Fruit fly (Drosophila melanogaster) whole organism, embryonic: Measurements from ENCODE around the gene Eig71Eg.

Source experiments
- Adf1 ChIP-seq: fragments of 200-800 bp; sonication (Bioruptor generic); IDR thresholded peaks from 2 replicates; pipeline ENCODE4 v1.3.6; 2022; ENCODE audit warnings: missing biosample characterization, missing genetic modification characterization
- Antp ChIP-seq: fragments of 200-800 bp; sonication (Bioruptor generic); optimal IDR thresholded peaks from 3 replicates; lab custom pipeline; 2016; ENCODE audit warnings: missing biosample characterization, missing genetic modification characterization
- Asciz ChIP-seq: fragments of 200-800 bp; sonication (Bioruptor generic); optimal IDR thresholded peaks from 2 replicates; lab custom pipeline; 2017; ENCODE audit warnings: missing biosample characterization, mild to moderate bottlenecking, missing genetic modification characterization, missing genetic modification reagents
- Atf3 ChIP-seq: fragments of 200-800 bp; sonication (Bioruptor generic); optimal IDR thresholded peaks from 3 replicates; lab custom pipeline; 2016; ENCODE audit warnings: missing biosample characterization, missing genetic modification characterization
- Bteb2 ChIP-seq: fragments of 200-800 bp; sonication (Bioruptor generic); optimal IDR thresholded peaks from 2 replicates; lab custom pipeline; 2016; ENCODE audit warnings: missing biosample characterization, missing genetic modification characterization
- CG10274 ChIP-seq: fragments of 200-800 bp; sonication (Bioruptor generic); optimal IDR thresholded peaks from 3 replicates; lab custom pipeline; 2017; ENCODE audit warnings: missing biosample characterization, mild to moderate bottlenecking, missing genetic modification characterization
- CG10431 ChIP-seq: fragments of 200-800 bp; sonication (Bioruptor generic); optimal IDR thresholded peaks from 3 replicates; lab custom pipeline; 2018; ENCODE audit warnings: missing biosample characterization, mild to moderate bottlenecking, missing genetic modification characterization
- CG11085 ChIP-seq: fragments of 200-800 bp; sonication (Bioruptor generic); IDR thresholded peaks from 2 replicates; pipeline ENCODE4 v1.3.6; 2022; ENCODE audit warnings: missing biosample characterization, missing genetic modification characterization
- CG12071 ChIP-seq: fragments of 200-800 bp; sonication (Bioruptor generic); optimal IDR thresholded peaks from 3 replicates; lab custom pipeline; 2018; ENCODE audit warnings: missing biosample characterization, mild to moderate bottlenecking, missing genetic modification characterization
- CG13624 ChIP-seq: fragments of 200-800 bp; sonication (Bioruptor generic); optimal IDR thresholded peaks from 2 replicates; lab custom pipeline; 2016; ENCODE audit warnings: missing biosample characterization, missing genetic modification characterization
- CG15073 ChIP-seq: fragments of 200-800 bp; sonication (Bioruptor generic); optimal IDR thresholded peaks from 2 replicates; lab custom pipeline; 2016; ENCODE audit warnings: missing biosample characterization, missing genetic modification characterization
- CG16815 ChIP-seq: fragments of 200-800 bp; sonication (Bioruptor generic); optimal IDR thresholded peaks from 3 replicates; lab custom pipeline; 2017; ENCODE audit warnings: missing biosample characterization, mild to moderate bottlenecking, missing genetic modification characterization
- CG17385 ChIP-seq: fragments of 200-800 bp; sonication (Bioruptor generic); optimal IDR thresholded peaks from 3 replicates; lab custom pipeline; 2018; ENCODE audit warnings: missing biosample characterization, mild to moderate bottlenecking, missing genetic modification characterization
- CG2202 ChIP-seq: fragments of 200-800 bp; sonication (Bioruptor generic); optimal IDR thresholded peaks from 2 replicates; lab custom pipeline; 2018; ENCODE audit warnings: missing biosample characterization, mild to moderate bottlenecking, missing genetic modification characterization
- CG31441 ChIP-seq: fragments of 200-800 bp; sonication (Bioruptor generic); IDR thresholded peaks from 2 replicates; pipeline ENCODE4 v1.3.6; 2022; ENCODE audit warnings: missing biosample characterization, missing genetic modification characterization
- CG3838 ChIP-seq: fragments of 200-800 bp; sonication (Bioruptor generic); optimal IDR thresholded peaks from 3 replicates; lab custom pipeline; 2016; ENCODE audit warnings: missing biosample characterization, missing genetic modification characterization
- CG4854 ChIP-seq: fragments of 200-800 bp; sonication (Bioruptor generic); optimal IDR thresholded peaks from 2 replicates; lab custom pipeline; 2016; ENCODE audit warnings: missing biosample characterization, missing genetic modification characterization, inconsistent platforms
- CG5245 ChIP-seq: fragments of 200-800 bp; sonication (Bioruptor generic); optimal IDR thresholded peaks from 3 replicates; lab custom pipeline; 2016; ENCODE audit warnings: missing biosample characterization, missing genetic modification characterization
- CG6813 ChIP-seq: fragments of 200-800 bp; sonication (Bioruptor generic); optimal IDR thresholded peaks from 2 replicates; lab custom pipeline; 2017; ENCODE audit warnings: missing biosample characterization, missing genetic modification characterization, mild to moderate bottlenecking, moderate library complexity, missing genetic modification reagents
- CG9932 ChIP-seq: fragments of 200-800 bp; sonication (Bioruptor generic); IDR thresholded peaks from 2 replicates; pipeline ENCODE4 v1.3.6; 2022; ENCODE audit warnings: missing biosample characterization, missing genetic modification characterization
- CHES-1-like ChIP-seq: fragments of 200-800 bp; sonication (Bioruptor generic); optimal IDR thresholded peaks from 2 replicates; lab custom pipeline; 2016; ENCODE audit warnings: missing biosample characterization, missing genetic modification characterization
- Hand ChIP-seq: fragments of 200-800 bp; sonication (Bioruptor generic); optimal IDR thresholded peaks from 2 replicates; lab custom pipeline; 2017; ENCODE audit warnings: mild to moderate bottlenecking, missing biosample characterization, missing genetic modification reagents, missing genetic modification characterization
- Hr3 ChIP-seq: fragments of 200-800 bp; sonication (Bioruptor generic); optimal IDR thresholded peaks from 3 replicates; lab custom pipeline; 2016; ENCODE audit warnings: missing biosample characterization, missing genetic modification characterization
- Jarid2 ChIP-seq: fragments of 200-800 bp; sonication (Bioruptor generic); optimal IDR thresholded peaks from 3 replicates; lab custom pipeline; 2017; ENCODE audit warnings: mild to moderate bottlenecking, missing biosample characterization, missing genetic modification reagents, missing genetic modification characterization
- NK7.1 ChIP-seq: fragments of 200-800 bp; sonication (Bioruptor generic); optimal IDR thresholded peaks from 3 replicates; lab custom pipeline; 2016; ENCODE audit warnings: missing biosample characterization, missing genetic modification characterization
- Opbp ChIP-seq: fragments of 200-800 bp; sonication (Bioruptor generic); IDR thresholded peaks from 3 replicates; pipeline ENCODE4 v1.3.6; 2022; ENCODE audit warnings: missing biosample characterization, missing genetic modification characterization; ENCODE audit not compliant: partially characterized antibody
- PHDP ChIP-seq: fragments of 200-800 bp; sonication (Bioruptor generic); optimal IDR thresholded peaks from 3 replicates; lab custom pipeline; 2018; ENCODE audit warnings: missing biosample characterization, mild to moderate bottlenecking, missing genetic modification characterization, moderate library complexity
- Sox100B ChIP-seq: fragments of 200-800 bp; sonication (Bioruptor generic); optimal IDR thresholded peaks from 3 replicates; lab custom pipeline; 2018; ENCODE audit warnings: missing biosample characterization, mild to moderate bottlenecking, missing genetic modification characterization
- TFAM ChIP-seq: fragments of 200-800 bp; sonication (Bioruptor generic); optimal IDR thresholded peaks from 2 replicates; lab custom pipeline; 2017; ENCODE audit warnings: missing biosample characterization, missing genetic modification characterization, inconsistent platforms
- YL-1 ChIP-seq: fragments of 200-800 bp; sonication (Bioruptor generic); optimal IDR thresholded peaks from 3 replicates; lab custom pipeline; 2017; ENCODE audit warnings: missing biosample characterization, mild to moderate bottlenecking, missing genetic modification characterization
- ac ChIP-seq: fragments of 200-800 bp; sonication (Bioruptor generic); optimal IDR thresholded peaks from 3 replicates; lab custom pipeline; 2017; ENCODE audit warnings: missing biosample characterization, mild to moderate bottlenecking, missing genetic modification characterization
- ara ChIP-seq: fragments of 200-800 bp; sonication (Bioruptor generic); IDR thresholded peaks from 2 replicates; pipeline ENCODE4 v1.3.6; 2022; ENCODE audit warnings: missing biosample characterization, missing genetic modification characterization
- bigmax ChIP-seq: fragments of 200-800 bp; sonication (Bioruptor generic); optimal IDR thresholded peaks from 2 replicates; lab custom pipeline; 2018; ENCODE audit warnings: missing biosample characterization, mild to moderate bottlenecking, missing genetic modification characterization
- crol ChIP-seq: fragments of 200-800 bp; sonication (Bioruptor generic); IDR thresholded peaks from 2 replicates; pipeline ENCODE4 v1.3.6; 2022; ENCODE audit warnings: missing biosample characterization, missing genetic modification characterization
- cwo ChIP-seq: fragments of 200-800 bp; sonication (Bioruptor generic); optimal IDR thresholded peaks from 3 replicates; lab custom pipeline; 2017; ENCODE audit warnings: missing biosample characterization, missing genetic modification characterization, mild to moderate bottlenecking, moderate library complexity, missing genetic modification reagents
- dmrt11E ChIP-seq: fragments of 200-800 bp; sonication (Bioruptor generic); optimal IDR thresholded peaks from 3 replicates; lab custom pipeline; 2018; ENCODE audit warnings: missing biosample characterization, mild to moderate bottlenecking, missing genetic modification characterization, moderate library complexity
- emc ChIP-seq: fragments of 200-800 bp; sonication (Bioruptor generic); optimal IDR thresholded peaks from 2 replicates; lab custom pipeline; 2016; ENCODE audit warnings: missing biosample characterization, missing genetic modification characterization
- eve ChIP-seq, 2 experiments: fragments of >200 bp; optimal IDR thresholded peaks; 2 replicates each; lab custom pipeline; 2017; ENCODE audit warnings: missing biosample characterization in 2 of 2, missing genetic modification characterization in 2 of 2
- fu2 ChIP-seq: fragments of 200-800 bp; sonication (Bioruptor generic); optimal IDR thresholded peaks from 2 replicates; lab custom pipeline; 2016; ENCODE audit warnings: missing biosample characterization, missing genetic modification characterization
- gsb ChIP-seq: fragments of 200-800 bp; sonication (Bioruptor generic); IDR thresholded peaks from 2 replicates; pipeline ENCODE4 v1.3.6; 2022; ENCODE audit warnings: missing biosample characterization, missing genetic modification characterization
- h ChIP-seq: fragments of >200 bp; optimal IDR thresholded peaks from 2 replicates; lab custom pipeline; 2017
- ind ChIP-seq: fragments of 200-800 bp; sonication (Bioruptor generic); optimal IDR thresholded peaks from 3 replicates; lab custom pipeline; 2016; ENCODE audit warnings: missing biosample characterization, missing genetic modification characterization
- kah ChIP-seq: fragments of 200-800 bp; sonication (Bioruptor generic); optimal IDR thresholded peaks from 2 replicates; lab custom pipeline; 2018; ENCODE audit warnings: missing biosample characterization, mild to moderate bottlenecking, missing genetic modification characterization
- ken ChIP-seq: fragments of 200-800 bp; sonication (Bioruptor generic); IDR thresholded peaks from 3 replicates; pipeline ENCODE4 v1.3.6; 2022; ENCODE audit warnings: missing biosample characterization, missing genetic modification characterization
- peb ChIP-seq: fragments of 200-800 bp; sonication (Bioruptor generic); IDR thresholded peaks from 2 replicates; pipeline ENCODE4 v1.3.6; 2022; ENCODE audit warnings: missing biosample characterization, missing genetic modification characterization
- psq ChIP-seq: fragments of 200-800 bp; sonication (Bioruptor generic); optimal IDR thresholded peaks from 2 replicates; lab custom pipeline; 2017; ENCODE audit warnings: missing biosample characterization, missing genetic modification characterization
- row ChIP-seq: fragments of 200-800 bp; sonication (Bioruptor generic); IDR thresholded peaks from 3 replicates; pipeline ENCODE4 v1.3.6; 2022; ENCODE audit warnings: missing biosample characterization, missing genetic modification characterization
- run ChIP-seq: fragments of 200-800 bp; sonication (Bioruptor generic); optimal IDR thresholded peaks from 3 replicates; lab custom pipeline; 2018; ENCODE audit warnings: missing biosample characterization, mild to moderate bottlenecking, missing genetic modification characterization
- slp2 ChIP-seq: fragments of 200-800 bp; sonication (Bioruptor generic); optimal IDR thresholded peaks from 2 replicates; lab custom pipeline; 2016; ENCODE audit warnings: missing biosample characterization, missing genetic modification characterization
- tll ChIP-seq, 2 experiments: fragments of 200-800 bp in 1 of 2; fragments of >200 bp in 1 of 2; sonication (Bioruptor generic) in 1 of 2; optimal IDR thresholded peaks; 2 replicates each; lab custom pipeline; 2017 to 2019; ENCODE audit warnings: missing biosample characterization in 2 of 2, missing genetic modification characterization in 2 of 2, mild to moderate bottlenecking in 1 of 2, moderate library complexity in 1 of 2
- vnd ChIP-seq: fragments of 200-800 bp; sonication (Bioruptor generic); IDR thresholded peaks from 3 replicates; pipeline ENCODE4 v1.3.6; 2022; ENCODE audit warnings: missing biosample characterization, missing genetic modification characterization; ENCODE audit not compliant: partially characterized antibody
- zen ChIP-seq: fragments of 200-800 bp; sonication (Bioruptor generic); optimal IDR thresholded peaks from 3 replicates; lab custom pipeline; 2018; ENCODE audit warnings: missing biosample characterization, mild to moderate bottlenecking, missing genetic modification characterization, moderate library complexity

Gene Eig71Eg

dm6 chr3L:15675111-15675510, 17.7 kb downstream of the Eig71Eg start (continued):
- no peak for TF ChIP-seq fu2 (GFP tag; lab: Kevin White, UChicago)
- TF ChIP-seq peb (GFP tag; lab: Robert Waterston, UW): 0 out of 2 replicates have a peak, but pooled peaks have one; percentile 35
- TF ChIP-seq CG12071: no peak
- no peak for TF ChIP-seq h
- no peak for TF ChIP-seq emc (GFP tag; lab: Kevin White, UChicago)
- TF ChIP-seq run (tag; lab: Kevin White, UChicago): no peak
- TF ChIP-seq Antp (GFP tag; lab: Kevin White, UChicago): peak; percentile 40
- TF ChIP-seq PHDP (tag; lab: Kevin White, UChicago): peak; percentile 55
- no peak for TF ChIP-seq TFAM (GFP tag; lab: Kevin White, UChicago)
- TF ChIP-seq Adf1 (GFP tag; lab: Robert Waterston, UW): no peak
- peak; percentile 50 for TF ChIP-seq Sox100B (GFP tag; lab: Kevin White, UChicago)
- TF ChIP-seq crol (GFP tag; lab: Robert Waterston, UW): peak; percentile 64
- peak; percentile 95 for TF ChIP-seq dmrt11E (tag; lab: Kevin White, UChicago)
- no peak for TF ChIP-seq Jarid2 (GFP tag; lab: Kevin White, UChicago)
- TF ChIP-seq CG6813 (GFP tag; lab: Kevin White, UChicago): peak; percentile 49
- TF ChIP-seq CG31441: peak; percentile 82
- TF ChIP-seq ac (GFP tag; lab: Kevin White, UChicago): peak; percentile 80
- TF ChIP-seq vnd (GFP tag; lab: Robert Waterston, UW): no peak
- TF ChIP-seq ara: peak; percentile 80; the same call in 1 of the 2 replicates
- no peak for TF ChIP-seq tll (GFP tag; optimal IDR thresholded peaks at IDR 0.05; lab: Kevin White, UChicago)
- peak; percentile 5 for TF ChIP-seq NK7.1 (GFP tag; lab: Kevin White, UChicago)
- TF ChIP-seq CG4854 (GFP tag; lab: Kevin White, UChicago): peak; percentile 38
- peak; percentile 4 for TF ChIP-seq Bteb2 (GFP tag; lab: Kevin White, UChicago)
- peak in 1 of 2 experiments; percentile 52 for TF ChIP-seq eve (GFP tag; optimal IDR thresholded peaks at IDR 0.05; lab: Kevin White, UChicago)
- TF ChIP-seq Atf3 (GFP tag; lab: Kevin White, UChicago): peak; percentile 78
- no peak for TF ChIP-seq cwo (GFP tag; lab: Kevin White, UChicago)
- TF ChIP-seq slp2: peak; percentile 53
- no peak for TF ChIP-seq Hand (GFP tag; lab: Kevin White, UChicago)
- peak; percentile 82 for TF ChIP-seq CG16815 (GFP tag; lab: Kevin White, UChicago)
- peak; percentile 43 for TF ChIP-seq CG5245 (GFP tag; lab: Kevin White, UChicago)
- no peak for TF ChIP-seq YL-1 (GFP tag; lab: Kevin White, UChicago)
- TF ChIP-seq CG2202: peak; percentile 85
- peak; percentile 75 for TF ChIP-seq row
- peak; percentile 82 for TF ChIP-seq zen
- no peak for TF ChIP-seq bigmax (GFP tag; lab: Kevin White, UChicago)
- TF ChIP-seq psq (GFP tag; lab: Kevin White, UChicago): no peak
- TF ChIP-seq CG15073: peak; percentile 31
- TF ChIP-seq CG13624 (GFP tag; lab: Kevin White, UChicago): peak; percentile 32
- TF ChIP-seq CG9932 (GFP tag; lab: Robert Waterston, UW): no peak
- no peak for TF ChIP-seq CG10274 (GFP tag; lab: Kevin White, UChicago)
- TF ChIP-seq kah (GFP tag; lab: Kevin White, UChicago): peak; percentile 91
- peak; percentile 42 for TF ChIP-seq Asciz (GFP tag; lab: Kevin White, UChicago)
- TF ChIP-seq CG17385 (GFP tag; lab: Kevin White, UChicago): peak; percentile 25
- TF ChIP-seq CG10431: no peak
- TF ChIP-seq CG3838 (GFP tag; lab: Kevin White, UChicago): no peak
- peak; percentile 30 for TF ChIP-seq CHES-1-like (GFP tag; lab: Kevin White, UChicago)
- no peak for TF ChIP-seq gsb (GFP tag; lab: Robert Waterston, UW)
- TF ChIP-seq CG11085 (GFP tag; lab: Robert Waterston, UW): no peak
- peak; percentile 60 for TF ChIP-seq Hr3 (GFP tag; lab: Kevin White, UChicago)
- peak; percentile 49 for TF ChIP-seq ind (GFP tag; lab: Kevin White, UChicago)
- no peak for TF ChIP-seq ken (GFP tag; lab: Robert Waterston, UW)
- no peak for TF ChIP-seq Opbp (GFP tag; lab: Robert Waterston, UW)
